Worm (Caenorhabditis elegans) whole organism, L1 larva: ENCODE results near the gene R07E4.1.

ENCODE experiments used
- C04F5.9 ChIP-seq: sonication (generic microtip); optimal IDR thresholded peaks from 2 replicates; lab custom pipeline; 2016; ENCODE audit warnings: missing genetic modification characterization, missing compliant biosample characterization
- C16A3.4 ChIP-seq: fragments of 150-350 bp; optimal IDR thresholded peaks from 2 replicates; lab custom pipeline; 2014; ENCODE audit warnings: missing biosample characterization, missing genetic modification characterization
- C34B4.2 ChIP-seq: sonication (generic microtip); optimal IDR thresholded peaks from 2 replicates; lab custom pipeline; 2017; ENCODE audit warnings: mild to moderate bottlenecking, missing genetic modification characterization, missing compliant biosample characterization
- alr-1 ChIP-seq: fragments of 200-800 bp; sonication (Bioruptor generic); optimal IDR thresholded peaks from 2 replicates; lab custom pipeline; 2018; ENCODE audit warnings: borderline replicate concordance, mild to moderate bottlenecking, missing genetic modification characterization, missing compliant biosample characterization
- ceh-63 ChIP-seq: fragments of 200-800 bp; sonication (Bioruptor generic); optimal IDR thresholded peaks from 2 replicates; lab custom pipeline; 2018; ENCODE audit warnings: mild to moderate bottlenecking, missing genetic modification characterization, missing compliant biosample characterization
- ceh-8 ChIP-seq: fragments of 200-800 bp; sonication (Bioruptor generic); optimal IDR thresholded peaks from 2 replicates; lab custom pipeline; 2018; ENCODE audit warnings: mild to moderate bottlenecking, missing genetic modification characterization, moderate library complexity, missing compliant biosample characterization
- ceh-90 ChIP-seq: sonication (generic microtip); optimal IDR thresholded peaks from 2 replicates; lab custom pipeline; 2016; ENCODE audit warnings: missing genetic modification characterization, missing compliant biosample characterization
- dpl-1 ChIP-seq, 3 experiments: fragments of 150-350 bp in 2 of 3; sonication (generic microtip) in 1 of 3; optimal IDR thresholded peaks; 2 replicates each; lab custom pipeline; 2014 to 2017; ENCODE audit warnings: missing biosample characterization in 3 of 3, missing genetic modification characterization in 3 of 3, missing genetic modification reagents in 3 of 3
- dsc-1 ChIP-seq: sonication (generic microtip); optimal IDR thresholded peaks from 2 replicates; lab custom pipeline; 2016; ENCODE audit warnings: mild to moderate bottlenecking, missing genetic modification characterization, missing compliant biosample characterization
- efl-1 ChIP-seq, 4 experiments: fragments of 150-350 bp; optimal IDR thresholded peaks in 3 of 4; peaks in 1 of 4; 1 replicate in 1 of 4; 2 replicates in 3 of 4; lab custom pipeline; 2014; ENCODE audit warnings: missing biosample characterization in 2 of 4, missing genetic modification characterization in 2 of 4, missing genetic modification reagents in 2 of 4
- efl-3 ChIP-seq: fragments of 200-800 bp; sonication (Bioruptor generic); optimal IDR thresholded peaks from 2 replicates; lab custom pipeline; 2018; ENCODE audit warnings: mild to moderate bottlenecking, missing genetic modification characterization, missing compliant biosample characterization
- egl-13 ChIP-seq: sonication (generic microtip); optimal IDR thresholded peaks from 2 replicates; lab custom pipeline; 2016; ENCODE audit warnings: missing genotype, missing genetic modification reagents, missing genetic modification characterization, missing compliant biosample characterization
- elt-2 ChIP-seq: sonication (generic microtip); optimal IDR thresholded peaks from 2 replicates; lab custom pipeline; 2016; ENCODE audit warnings: missing genetic modification characterization, mild to moderate bottlenecking, inconsistent platforms, missing compliant biosample characterization, missing genetic modification reagents
- elt-3 ChIP-seq, 6 experiments: fragments of 150-350 bp in 1 of 6; sonication (generic microtip); optimal IDR thresholded peaks; 2 replicates each; lab custom pipeline; 2017 to 2018; ENCODE audit warnings: missing biosample characterization in 6 of 6, missing genetic modification characterization in 6 of 6, inconsistent platforms in 1 of 6
- ets-5 ChIP-seq: fragments of 200-800 bp; sonication (Bioruptor generic); IDR thresholded peaks from 2 replicates; pipeline ENCODE4 v1.3.6; 2022; ENCODE audit warnings: missing genetic modification characterization, missing compliant biosample characterization
- fkh-10 ChIP-seq: sonication (generic microtip); optimal IDR thresholded peaks from 2 replicates; lab custom pipeline; 2017; ENCODE audit warnings: missing biosample characterization, missing genetic modification reagents, missing genetic modification characterization
- grh-1 ChIP-seq: fragments of 200-800 bp; sonication (Bioruptor generic); IDR thresholded peaks from 2 replicates; pipeline ENCODE4 v1.3.6; 2022; ENCODE audit warnings: missing genetic modification reagents, missing genetic modification characterization, missing compliant biosample characterization
- hlh-17 ChIP-seq: fragments of 200-800 bp; sonication (Bioruptor generic); optimal IDR thresholded peaks from 2 replicates; lab custom pipeline; 2018; ENCODE audit warnings: missing genetic modification characterization, mild to moderate bottlenecking, missing compliant biosample characterization, moderate library complexity, borderline replicate concordance
- hpl-2 ChIP-seq: fragments of 150-350 bp; optimal IDR thresholded peaks from 2 replicates; lab custom pipeline; 2014; ENCODE audit warnings: missing biosample characterization, missing genetic modification reagents, missing genetic modification characterization
- jun-1 ChIP-seq: fragments of 150-350 bp; optimal IDR thresholded peaks from 2 replicates; lab custom pipeline; 2014; ENCODE audit warnings: missing biosample characterization, missing genetic modification reagents, missing genetic modification characterization
- lin-14 ChIP-seq: fragments of 200-800 bp; sonication (Bioruptor generic); optimal IDR thresholded peaks from 2 replicates; lab custom pipeline; 2018; ENCODE audit warnings: mild to moderate bottlenecking, missing genetic modification characterization, moderate library complexity, missing compliant biosample characterization
- lin-35 ChIP-seq, 2 experiments: fragments of 150-350 bp; optimal IDR thresholded peaks; 2 replicates each; lab custom pipeline; 2014; ENCODE audit warnings: missing biosample characterization in 2 of 2, missing genetic modification characterization in 2 of 2, missing genetic modification reagents in 2 of 2
- lir-3 ChIP-seq: sonication (generic microtip); optimal IDR thresholded peaks from 2 replicates; lab custom pipeline; 2016; ENCODE audit warnings: mild to moderate bottlenecking, missing genetic modification characterization, moderate library complexity, missing compliant biosample characterization; ENCODE audit not compliant: poor library complexity
- lsy-2 ChIP-seq, 2 experiments: fragments of 150-350 bp; optimal IDR thresholded peaks; 2 replicates each; lab custom pipeline; 2014; ENCODE audit warnings: missing biosample characterization in 2 of 2, missing genetic modification characterization in 2 of 2
- mef-2 ChIP-seq: fragments of 150-350 bp; optimal IDR thresholded peaks from 2 replicates; lab custom pipeline; 2014; ENCODE audit warnings: missing biosample characterization, missing genetic modification characterization
- nhr-20 ChIP-seq: sonication (generic microtip); optimal IDR thresholded peaks from 2 replicates; lab custom pipeline; 2016; ENCODE audit warnings: mild to moderate bottlenecking, missing genetic modification characterization, missing compliant biosample characterization
- nhr-237 ChIP-seq: fragments of 150-350 bp; optimal IDR thresholded peaks from 2 replicates; lab custom pipeline; 2014; ENCODE audit warnings: missing biosample characterization, missing genetic modification characterization
- nhr-47 ChIP-seq: sonication (generic microtip); optimal IDR thresholded peaks from 2 replicates; lab custom pipeline; 2016; ENCODE audit warnings: mild to moderate bottlenecking, missing genetic modification characterization, moderate library complexity, missing compliant biosample characterization
- nhr-76 ChIP-seq: sonication (generic microtip); optimal IDR thresholded peaks from 2 replicates; lab custom pipeline; 2017; ENCODE audit warnings: missing biosample characterization, missing genetic modification characterization
- nhr-84 ChIP-seq: sonication (generic microtip); optimal IDR thresholded peaks from 2 replicates; lab custom pipeline; 2017; ENCODE audit warnings: missing biosample characterization, missing genetic modification characterization
- nhr-90 ChIP-seq: sonication (generic microtip); optimal IDR thresholded peaks from 2 replicates; lab custom pipeline; 2016; ENCODE audit warnings: mild to moderate bottlenecking, missing genetic modification characterization, missing compliant biosample characterization; ENCODE audit not compliant: poor library complexity
- pag-3 ChIP-seq: sonication (generic microtip); optimal IDR thresholded peaks from 2 replicates; lab custom pipeline; 2017; ENCODE audit warnings: missing genetic modification characterization, mild to moderate bottlenecking, missing compliant biosample characterization, antibody characterized with exemption, borderline replicate concordance; ENCODE audit not compliant: insufficient read depth
- pqm-1 ChIP-seq: sonication (generic microtip); optimal IDR thresholded peaks from 3 replicates; lab custom pipeline; 2017; ENCODE audit warnings: missing biosample characterization, missing genetic modification characterization
- snu-23 ChIP-seq: sonication (generic microtip); optimal IDR thresholded peaks from 2 replicates; lab custom pipeline; 2016; ENCODE audit warnings: missing genetic modification characterization, missing compliant biosample characterization
- sup-37 ChIP-seq: fragments of 200-800 bp; sonication (Bioruptor generic); optimal IDR thresholded peaks from 2 replicates; lab custom pipeline; 2018; ENCODE audit warnings: mild to moderate bottlenecking, missing genetic modification characterization, missing compliant biosample characterization
- swsn-7 ChIP-seq: sonication (generic microtip); optimal IDR thresholded peaks from 2 replicates; lab custom pipeline; 2016; ENCODE audit warnings: missing genetic modification characterization, missing compliant biosample characterization
- unc-130 ChIP-seq: fragments of 150-350 bp; optimal IDR thresholded peaks from 2 replicates; lab custom pipeline; 2017; ENCODE audit warnings: missing biosample characterization, missing genetic modification characterization, inconsistent platforms
- unc-30 ChIP-seq: sonication (generic microtip); optimal IDR thresholded peaks from 2 replicates; lab custom pipeline; 2017; ENCODE audit warnings: missing biosample characterization, missing genetic modification characterization
- unc-62 ChIP-seq: fragments of 150-350 bp; optimal IDR thresholded peaks from 2 replicates; lab custom pipeline; 2014; ENCODE audit warnings: missing biosample characterization, missing genetic modification reagents, missing genetic modification characterization
- zip-4 ChIP-seq: fragments of 200-800 bp; sonication (Bioruptor generic); optimal IDR thresholded peaks from 2 replicates; lab custom pipeline; 2018; ENCODE audit warnings: mild to moderate bottlenecking, missing genetic modification characterization, moderate library complexity, missing compliant biosample characterization

R07E4.1 gene

DNA sequence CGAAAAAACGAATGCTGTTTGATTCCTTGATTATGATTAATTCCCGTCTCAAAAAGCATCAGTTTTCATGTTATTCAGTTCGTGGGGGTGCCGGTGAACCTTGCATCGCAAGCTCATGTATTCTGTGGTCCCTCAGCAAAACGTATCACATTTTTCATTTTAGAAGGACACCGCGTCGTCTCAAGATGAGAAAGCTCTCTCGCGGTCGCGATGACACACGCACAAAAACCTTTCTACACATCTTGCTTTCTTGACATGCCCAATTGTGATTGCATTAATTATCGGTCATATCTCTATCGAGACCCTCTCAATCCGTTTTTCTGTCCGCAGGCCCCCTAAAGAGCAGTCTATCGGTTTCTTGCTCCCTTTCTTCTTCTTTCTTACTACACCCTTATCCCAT, 2.8 kb upstream of the R07E4.1 start:
- no peak for TF ChIP-seq dsc-1 (tag; lab: Kevin White, UChicago)
- no peak for TF ChIP-seq jun-1 (tag; lab: Kevin White, UChicago)
- no peak for TF ChIP-seq ceh-90 (tag; lab: Kevin White, UChicago)
- no peak for TF ChIP-seq sup-37 (GFP tag; lab: Kevin White, UChicago)
- TF ChIP-seq nhr-76 (tag; lab: Kevin White, UChicago) = no peak
- TF ChIP-seq unc-30 (tag; lab: Kevin White, UChicago) = no peak
- no peak for TF ChIP-seq lir-3 (tag; lab: Kevin White, UChicago)
- no peak for TF ChIP-seq efl-3 (GFP tag; lab: Kevin White, UChicago)
- TF ChIP-seq zip-4 (GFP tag; lab: Kevin White, UChicago) = no peak
- TF ChIP-seq swsn-7 (tag; lab: Kevin White, UChicago) = no peak
- no peak for TF ChIP-seq nhr-20
- TF ChIP-seq pag-3 (tag; lab: Kevin White, UChicago) = no peak
- TF ChIP-seq C34B4.2 (tag; lab: Kevin White, UChicago) = no peak
- no peak for TF ChIP-seq unc-62 (GFP tag; lab: Kevin White, UChicago)

ce11 chrX:5960872-5961271, 2.0 kb downstream of the R07E4.1 start:
- no peak for TF ChIP-seq ceh-63
- TF ChIP-seq efl-1 (optimal IDR thresholded peaks at IDR 0.05; lab: Kevin White, UChicago) = no peak
- TF ChIP-seq efl-1 (GFP tag; optimal IDR thresholded peaks at IDR 0.05 in 1 of 2; lab: Kevin White, UChicago) = peak in 1 of 2 experiments; percentile 89
- no peak for TF ChIP-seq nhr-84 (tag; lab: Kevin White, UChicago)
- TF ChIP-seq nhr-237 = no peak
- TF ChIP-seq, all 84 proteins: peak for 1

DNA sequence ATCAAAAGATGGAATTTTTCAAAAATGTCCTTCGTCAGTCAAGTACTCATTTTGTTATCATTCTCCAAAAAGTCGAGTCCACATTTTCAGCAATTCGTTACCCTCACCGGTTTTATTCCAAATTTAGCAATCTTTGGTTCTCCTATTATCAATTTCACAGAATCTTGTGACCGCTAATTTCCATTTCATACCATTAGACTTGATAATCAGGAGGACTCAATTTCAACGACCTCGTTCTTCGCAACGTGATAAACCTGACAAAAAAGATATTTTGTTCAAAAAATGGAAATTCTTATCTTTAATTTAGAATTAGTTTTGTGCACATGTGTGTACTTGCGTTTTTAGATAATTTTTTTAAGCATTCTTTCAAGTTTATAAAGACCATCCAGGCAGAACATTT, 3.6 kb downstream of the R07E4.1 start:
- TF ChIP-seq nhr-47 (tag; lab: Kevin White, UChicago) = no peak
- no peak for TF ChIP-seq dsc-1 (tag; lab: Kevin White, UChicago)
- no peak for TF ChIP-seq egl-13
- TF ChIP-seq efl-3 (GFP tag; lab: Kevin White, UChicago) = no peak
- TF ChIP-seq ets-5 = no peak
- no peak for TF ChIP-seq C16A3.4
- TF ChIP-seq fkh-10 (GFP tag; lab: Kevin White, UChicago) = no peak
- TF ChIP-seq pqm-1 (tag; lab: Kevin White, UChicago) = no peak
- TF ChIP-seq nhr-20 = peak; percentile 27
- TF ChIP-seq dpl-1 (GFP tag; optimal IDR thresholded peaks at IDR 0.05; lab: Kevin White, UChicago) = no peak
- TF ChIP-seq nhr-84 (tag; lab: Kevin White, UChicago) = no peak
- TF ChIP-seq hpl-2 (GFP tag; lab: Kevin White, UChicago) = no peak
- TF ChIP-seq efl-1 (optimal IDR thresholded peaks at IDR 0.05; lab: Kevin White, UChicago) = no peak
- peak in 1 of 2 experiments; percentile 58 for TF ChIP-seq efl-1 (GFP tag; optimal IDR thresholded peaks at IDR 0.05 in 1 of 2; lab: Kevin White, UChicago)
- TF ChIP-seq lin-35 (GFP tag; optimal IDR thresholded peaks at IDR 0.05; lab: Kevin White, UChicago) = no peak
- TF ChIP-seq alr-1 (tag; lab: Kevin White, UChicago) = no peak
- TF ChIP-seq elt-3 (tag; optimal IDR thresholded peaks at IDR 0.05; lab: Kevin White, UChicago) = no peak
- TF ChIP-seq lin-14 (GFP tag; lab: Kevin White, UChicago) = peak; percentile 5
- no peak for TF ChIP-seq grh-1 (GFP tag; lab: Robert Waterston, UW)
- TF ChIP-seq nhr-90 (tag; lab: Kevin White, UChicago) = peak; percentile 19
- TF ChIP-seq hlh-17 (GFP tag; lab: Kevin White, UChicago) = no peak
- TF ChIP-seq elt-2 (tag; lab: Kevin White, UChicago) = peak; percentile 93
- no peak for TF ChIP-seq mef-2 (tag; lab: Kevin White, UChicago)
- TF ChIP-seq lsy-2 (tag; optimal IDR thresholded peaks at IDR 0.05; lab: Kevin White, UChicago) = no peak
- no peak for TF ChIP-seq C04F5.9 (tag; lab: Kevin White, UChicago)
- TF ChIP-seq unc-130 (tag; lab: Kevin White, UChicago) = no peak
- no peak for TF ChIP-seq ceh-63
- TF ChIP-seq ceh-8 (GFP tag; lab: Kevin White, UChicago) = no peak
- no peak for TF ChIP-seq snu-23 (GFP tag; lab: Kevin White, UChicago)
